Worm (Caenorhabditis elegans): ENCODE results near the gene ZC190.8.
A peak's percentile ranks its signal among the peaks of the same experiment; 100 is the strongest.

Gene ZC190.8

DNA sequence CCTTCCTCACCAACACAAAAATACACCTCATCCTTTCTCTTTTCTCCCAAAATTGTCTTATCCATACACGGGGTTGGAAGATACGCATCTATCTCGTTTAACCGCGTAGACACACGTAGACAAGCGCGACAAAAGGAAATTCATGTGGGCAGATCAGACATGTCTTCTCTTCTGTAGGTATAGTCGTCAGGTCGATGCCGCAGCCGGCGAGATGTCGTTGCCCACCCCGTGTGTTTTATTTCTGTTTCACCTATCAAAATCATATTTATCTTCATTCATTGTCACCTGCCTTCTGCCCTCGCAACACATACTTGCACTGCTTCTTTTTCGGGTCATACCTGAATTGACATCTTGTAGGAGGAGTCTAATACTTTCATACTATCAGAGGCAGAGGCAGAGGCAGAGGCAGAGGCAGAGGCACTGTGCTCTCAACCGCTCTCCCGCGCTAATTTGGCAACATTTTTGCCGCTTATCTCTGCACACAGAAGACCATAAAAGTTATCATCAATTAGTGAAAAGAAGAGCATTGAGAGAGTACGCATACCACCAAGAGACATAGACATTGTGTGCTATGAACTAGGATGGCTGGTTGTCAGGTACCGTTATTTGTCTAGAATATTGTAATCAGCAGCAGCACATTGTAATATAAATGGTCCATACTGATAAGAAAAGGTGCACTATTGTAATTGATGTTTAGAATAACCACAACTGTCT lies 26.2 kb downstream of the ZC190.8 start (continued):
- no peak for TF ChIP-seq nhr-77 (tag; optimal IDR thresholded peaks at IDR 0.05)
- TF ChIP-seq lin-35 (GFP tag; optimal IDR thresholded peaks at IDR 0.05): no peak
- TF ChIP-seq pqm-1 (tag; optimal IDR thresholded peaks at IDR 0.05): peak; percentile 52
- TF ChIP-seq grh-1 (GFP tag; IDR thresholded peaks at IDR 0.05): no peak
- TF ChIP-seq ztf-11 (tag; optimal IDR thresholded peaks at IDR 0.05): no peak
- peak; percentile 54 for TF ChIP-seq snu-23 (GFP tag; optimal IDR thresholded peaks at IDR 0.05)
- peak; percentile 67 for TF ChIP-seq lin-14 (GFP tag; optimal IDR thresholded peaks at IDR 0.05)
- TF ChIP-seq dsc-1 (tag; optimal IDR thresholded peaks at IDR 0.05): no peak
- TF ChIP-seq jun-1 (tag; optimal IDR thresholded peaks at IDR 0.05): peak; percentile 23
- no peak for TF ChIP-seq mab-9 (GFP tag; IDR thresholded peaks at IDR 0.05)
- no peak for TF ChIP-seq lin-13 (GFP tag; optimal IDR thresholded peaks at IDR 0.05)
- no peak for TF ChIP-seq pag-3 (tag; optimal IDR thresholded peaks at IDR 0.05; ENCODE audit: borderline replicate concordance, insufficient read depth)
- TF ChIP-seq elt-3 (tag; optimal IDR thresholded peaks at IDR 0.05): peak in 3 of 6 experiments; percentile 24 to 61 (median 25)
- TF ChIP-seq fkh-4 (tag; optimal IDR thresholded peaks at IDR 0.05; ENCODE audit: borderline replicate concordance): no peak
- TF ChIP-seq ces-1 (GFP tag; optimal IDR thresholded peaks at IDR 0.05): no peak
- TF ChIP-seq unc-130 (tag; optimal IDR thresholded peaks at IDR 0.05): peak; percentile 11
- TF ChIP-seq nhr-47 (tag; optimal IDR thresholded peaks at IDR 0.05): no peak
- no peak for TF ChIP-seq C16A3.4 (tag; optimal IDR thresholded peaks at IDR 0.05)
- 0 out of 2 replicates have a peak, but pooled peaks have one; percentile 14 for TF ChIP-seq nhr-19 (GFP tag; conservative IDR thresholded peaks at IDR 0.05)
- TF ChIP-seq zip-4 (GFP tag; optimal IDR thresholded peaks at IDR 0.05): no peak
- no peak for TF ChIP-seq unc-30 (tag; optimal IDR thresholded peaks at IDR 0.05)
- no peak for TF ChIP-seq ceh-63 (GFP tag; optimal IDR thresholded peaks at IDR 0.05)
- TF ChIP-seq blmp-1 (tag; optimal IDR thresholded peaks at IDR 0.05): peak; percentile 93
- no peak for TF ChIP-seq Y116A8C.19 (tag; optimal IDR thresholded peaks at IDR 0.05; ENCODE audit: borderline replicate concordance)
- no peak for TF ChIP-seq aha-1 (tag; optimal IDR thresholded peaks at IDR 0.05)
- TF ChIP-seq efl-1 (optimal IDR thresholded peaks at IDR 0.05): no peak
- TF ChIP-seq efl-1 (GFP tag; optimal IDR thresholded peaks at IDR 0.05 in 1 of 2): peak in 1 of 2 experiments; percentile 89
- TF ChIP-seq nhr-85 (tag): peak; percentile 88
- peak; percentile 28 for TF ChIP-seq nhr-90 (tag; optimal IDR thresholded peaks at IDR 0.05; ENCODE audit: poor library complexity)
- TF ChIP-seq nhr-11 (tag; optimal IDR thresholded peaks at IDR 0.05): no peak
- TF ChIP-seq nhr-20 (tag; optimal IDR thresholded peaks at IDR 0.05): peak; percentile 51
- no peak for TF ChIP-seq fkh-10 (GFP tag; optimal IDR thresholded peaks at IDR 0.05)
- no peak for TF ChIP-seq ztf-4 (tag; optimal IDR thresholded peaks at IDR 0.05)
- TF ChIP-seq ceh-82 (tag; optimal IDR thresholded peaks at IDR 0.05): no peak
- TF ChIP-seq mef-2 (tag; optimal IDR thresholded peaks at IDR 0.05): no peak
- TF ChIP-seq pax-3 (tag; optimal IDR thresholded peaks at IDR 0.05): no peak

DNA sequence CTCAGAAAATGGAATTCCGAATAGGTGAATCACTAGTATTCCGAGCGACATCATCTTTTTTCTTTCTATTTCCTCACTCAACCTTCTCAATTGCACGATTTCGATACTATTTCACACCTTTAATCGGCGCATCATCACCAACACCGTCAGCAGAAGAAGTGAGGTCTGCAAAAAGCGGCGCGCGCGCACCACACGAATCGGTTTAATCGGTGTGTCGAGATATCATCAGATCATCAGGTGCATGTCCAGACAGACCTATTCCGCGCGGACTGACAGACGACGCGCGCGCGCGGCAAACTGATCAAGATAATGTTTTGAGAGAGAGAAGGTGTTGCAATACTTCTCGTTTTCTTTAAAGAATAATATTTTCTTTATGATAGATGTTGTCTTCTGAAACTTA lies 27.1 kb downstream of the ZC190.8 start:
- TF ChIP-seq aha-1 (tag; optimal IDR thresholded peaks at IDR 0.05) (no peak), rnt-1 (tag; optimal IDR thresholded peaks at IDR 0.05) (peak; percentile 22), nhr-77 (tag; optimal IDR thresholded peaks at IDR 0.05) (no peak), nhr-85 (tag) (peak; percentile 73), blmp-1 (tag; optimal IDR thresholded peaks at IDR 0.05) (peak; percentile 73), tbx-2 (tag; optimal IDR thresholded peaks at IDR 0.05) (no peak), nhr-71 (tag; optimal IDR thresholded peaks at IDR 0.05) (peak; percentile 1), lin-14 (GFP tag; optimal IDR thresholded peaks at IDR 0.05) (peak; percentile 41), efl-1 (optimal IDR thresholded peaks at IDR 0.05) (no peak), efl-1 (GFP tag; optimal IDR thresholded peaks at IDR 0.05 in 1 of 2) (peak in 1 of 2 experiments; percentile 82)

Measured in whole organism, L1 larva.